Worm (Caenorhabditis elegans): ENCODE results near the gene glb-33.

DNA sequence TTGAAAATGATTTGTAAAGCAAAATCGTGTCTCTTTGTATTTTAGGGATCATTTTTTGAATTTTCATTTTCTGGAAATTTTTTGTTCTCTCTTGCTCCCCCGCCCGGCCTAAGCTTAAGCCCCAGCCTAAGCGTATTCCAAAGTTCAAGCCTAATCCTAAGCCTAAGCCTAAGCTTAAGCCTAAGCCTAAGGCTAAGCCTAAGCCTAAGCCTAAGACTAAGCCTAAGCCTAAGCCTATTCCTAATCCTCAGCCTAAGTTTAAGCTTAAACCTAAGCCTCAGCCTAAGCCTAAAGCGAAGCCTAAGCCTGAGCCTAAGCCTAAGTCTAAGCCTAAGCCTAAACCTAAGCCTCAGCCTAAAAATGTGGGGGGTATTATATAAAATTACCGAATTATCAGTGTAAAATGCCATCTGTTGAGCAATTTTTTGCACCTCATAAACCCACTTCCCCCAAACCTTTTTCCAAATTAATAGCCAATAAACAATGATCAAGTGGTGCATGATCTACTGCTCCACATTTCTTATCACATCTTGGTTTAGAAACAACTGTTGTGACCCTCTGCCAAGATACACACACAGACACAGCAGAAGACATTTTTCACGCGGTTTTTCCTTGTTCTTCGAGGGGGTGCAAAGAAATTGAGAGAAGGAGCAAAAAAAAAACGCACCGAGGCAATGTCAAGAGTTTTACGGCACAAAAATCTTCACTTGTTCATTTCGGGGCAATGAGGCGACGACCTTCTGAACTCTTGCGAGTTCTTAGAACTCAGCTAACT, 10.5 kb upstream of the glb-33 start:
- TF ChIP-seq let-526 (GFP tag; IDR thresholded peaks at IDR 0.05) (no peak), pha-4 (tag; optimal IDR thresholded peaks at IDR 0.05) (no peak), D2030.7 (GFP tag; IDR thresholded peaks at IDR 0.05) (no peak), ets-4 (GFP tag; optimal IDR thresholded peaks at IDR 0.05) (no peak)

Data from whole organism, young adult.